Fruit fly (Drosophila melanogaster) whole organism, embryonic: ENCODE data around the gene Sox21a.
A peak's percentile ranks its signal among the peaks of the same experiment; 100 is the strongest.

Experiments used
- B-H2 ChIP-seq: fragments of 200-800 bp; sonication (Bioruptor generic); optimal IDR thresholded peaks from 2 replicates; lab custom pipeline; 2018; ENCODE audit warnings: missing biosample characterization, mild to moderate bottlenecking, missing genetic modification characterization
- Bteb2 ChIP-seq: fragments of 200-800 bp; sonication (Bioruptor generic); optimal IDR thresholded peaks from 2 replicates; lab custom pipeline; 2016; ENCODE audit warnings: missing biosample characterization, missing genetic modification characterization
- CG1024 ChIP-seq: fragments of 200-800 bp; sonication (Bioruptor generic); IDR thresholded peaks from 2 replicates; pipeline ENCODE4 v1.3.6; 2022; ENCODE audit warnings: missing biosample characterization, missing genetic modification characterization
- CG10321 ChIP-seq: fragments of 200-800 bp; sonication (Bioruptor generic); IDR thresholded peaks from 2 replicates; pipeline ENCODE4 v1.3.6; 2022; ENCODE audit warnings: missing biosample characterization, missing genetic modification characterization
- CG10565 ChIP-seq: fragments of 200-800 bp; sonication (Bioruptor generic); optimal IDR thresholded peaks from 3 replicates; lab custom pipeline; 2016; ENCODE audit warnings: missing biosample characterization, mild to moderate bottlenecking, missing genetic modification characterization
- CG12155 ChIP-seq: fragments of 200-800 bp; sonication (Bioruptor generic); optimal IDR thresholded peaks from 3 replicates; lab custom pipeline; 2016; ENCODE audit warnings: missing biosample characterization, missing genetic modification characterization
- CG14860 ChIP-seq: fragments of 200-800 bp; sonication (Bioruptor generic); IDR thresholded peaks from 3 replicates; pipeline ENCODE4 v1.3.6; 2022; ENCODE audit warnings: missing biosample characterization, missing genetic modification characterization; ENCODE audit not compliant: partially characterized antibody
- CG17186 ChIP-seq: fragments of 200-800 bp; sonication (Bioruptor generic); optimal IDR thresholded peaks from 3 replicates; lab custom pipeline; 2017; ENCODE audit warnings: missing biosample characterization, missing genetic modification reagents, missing genetic modification characterization
- CG17612 ChIP-seq: fragments of 200-800 bp; sonication (Bioruptor generic); IDR thresholded peaks from 2 replicates; pipeline ENCODE4 v1.3.6; 2022; ENCODE audit warnings: missing biosample characterization, missing genetic modification characterization
- CG18011 ChIP-seq: fragments of 200-800 bp; sonication (Bioruptor generic); optimal IDR thresholded peaks from 2 replicates; lab custom pipeline; 2017; ENCODE audit warnings: missing biosample characterization, missing genetic modification characterization, mild to moderate bottlenecking, moderate library complexity, missing genotype
- CG2129 ChIP-seq: fragments of 200-800 bp; sonication (Bioruptor generic); IDR thresholded peaks from 2 replicates; pipeline ENCODE4 v1.3.6; 2022; ENCODE audit warnings: missing biosample characterization, missing genetic modification characterization; ENCODE audit not compliant: partially characterized antibody
- CG33557 ChIP-seq: fragments of 200-800 bp; sonication (Bioruptor generic); optimal IDR thresholded peaks from 2 replicates; lab custom pipeline; 2019; ENCODE audit warnings: missing biosample characterization, mild to moderate bottlenecking, missing genetic modification characterization, moderate library complexity
- CG4617 ChIP-seq: fragments of 200-800 bp; sonication (Bioruptor generic); optimal IDR thresholded peaks from 3 replicates; lab custom pipeline; 2016; ENCODE audit warnings: missing biosample characterization, missing genetic modification characterization, borderline replicate concordance
- CG4854 ChIP-seq: fragments of 200-800 bp; sonication (Bioruptor generic); optimal IDR thresholded peaks from 2 replicates; lab custom pipeline; 2016; ENCODE audit warnings: missing biosample characterization, missing genetic modification characterization, inconsistent platforms
- CG6254 ChIP-seq: fragments of 200-800 bp; sonication (Bioruptor generic); optimal IDR thresholded peaks from 3 replicates; lab custom pipeline; 2017; ENCODE audit warnings: mild to moderate bottlenecking, missing biosample characterization, missing genetic modification reagents, missing genetic modification characterization
- CG7357 ChIP-seq: fragments of 200-800 bp; sonication (Bioruptor generic); IDR thresholded peaks from 3 replicates; pipeline ENCODE4 v1.3.6; 2022; ENCODE audit warnings: missing biosample characterization, missing genetic modification characterization
- CG7963 ChIP-seq: fragments of 200-800 bp; sonication (Bioruptor generic); IDR thresholded peaks from 3 replicates; pipeline ENCODE4 v1.3.6; 2022; ENCODE audit warnings: missing biosample characterization, missing genetic modification characterization; ENCODE audit not compliant: partially characterized antibody
- CHES-1-like ChIP-seq: fragments of 200-800 bp; sonication (Bioruptor generic); optimal IDR thresholded peaks from 2 replicates; lab custom pipeline; 2016; ENCODE audit warnings: missing biosample characterization, missing genetic modification characterization
- D19B ChIP-seq: fragments of 200-800 bp; sonication (Bioruptor generic); optimal IDR thresholded peaks from 2 replicates; lab custom pipeline; 2017; ENCODE audit warnings: missing biosample characterization, mild to moderate bottlenecking, missing genetic modification characterization
- Dfd ChIP-seq, 2 experiments: fragments of >200 bp; optimal IDR thresholded peaks; 2 replicates each; lab custom pipeline; 2017; ENCODE audit warnings: missing biosample characterization in 2 of 2, missing genetic modification characterization in 2 of 2
- Eip74EF ChIP-seq, 2 experiments: fragments of 200-800 bp in 1 of 2; fragments of >200 bp in 1 of 2; sonication (Bioruptor generic) in 1 of 2; optimal IDR thresholded peaks; 2 replicates each; lab custom pipeline; 2017 to 2019; ENCODE audit warnings: missing biosample characterization in 2 of 2, missing genetic modification characterization in 2 of 2, mild to moderate bottlenecking in 1 of 2, moderate library complexity in 1 of 2
- Ets97D ChIP-seq: fragments of 200-800 bp; sonication (Bioruptor generic); optimal IDR thresholded peaks from 3 replicates; lab custom pipeline; 2016; ENCODE audit warnings: missing biosample characterization, missing genetic modification characterization
- HLH4C ChIP-seq: fragments of 200-800 bp; sonication (Bioruptor generic); IDR thresholded peaks from 3 replicates; pipeline ENCODE4 v1.3.6; 2022; ENCODE audit warnings: missing biosample characterization, missing genetic modification characterization; ENCODE audit not compliant: partially characterized antibody
- HLHmδ ChIP-seq: fragments of 200-800 bp; sonication (Bioruptor generic); optimal IDR thresholded peaks from 2 replicates; lab custom pipeline; 2018; ENCODE audit warnings: missing biosample characterization, mild to moderate bottlenecking, missing genetic modification characterization, moderate library complexity
- Hmr ChIP-seq: fragments of 200-800 bp; sonication (Bioruptor generic); optimal IDR thresholded peaks from 3 replicates; lab custom pipeline; 2017; ENCODE audit warnings: mild to moderate bottlenecking, missing biosample characterization, missing genetic modification reagents, missing genetic modification characterization
- Mad ChIP-seq: fragments of 200-800 bp; sonication (Bioruptor generic); optimal IDR thresholded peaks from 2 replicates; lab custom pipeline; 2016; ENCODE audit warnings: missing biosample characterization, missing genetic modification characterization
- Max ChIP-seq: fragments of 200-800 bp; sonication (Bioruptor generic); optimal IDR thresholded peaks from 2 replicates; lab custom pipeline; 2016; ENCODE audit warnings: missing biosample characterization, mild to moderate bottlenecking, missing genetic modification characterization
- Neu2 ChIP-seq: fragments of 200-800 bp; sonication (Bioruptor generic); optimal IDR thresholded peaks from 3 replicates; lab custom pipeline; 2016; ENCODE audit warnings: missing biosample characterization, missing genetic modification characterization, borderline replicate concordance
- Nf-YC ChIP-seq: fragments of 200-800 bp; optimal IDR thresholded peaks from 3 replicates; lab custom pipeline; 2019; ENCODE audit warnings: missing biosample characterization, mild to moderate bottlenecking, missing genetic modification characterization, moderate library complexity
- Trl ChIP-seq, 3 experiments: fragments of >200 bp in 2 of 3; fragments of 200-800 bp in 1 of 3; sonication (Bioruptor generic) in 1 of 3; optimal IDR thresholded peaks; 2 replicates in 1 of 3; 3 replicates in 2 of 3; lab custom pipeline; 2016 to 2017; ENCODE audit warnings: missing biosample characterization in 1 of 3, missing genetic modification characterization in 1 of 3
- Vsx1 ChIP-seq: fragments of 200-800 bp; sonication (Bioruptor generic); optimal IDR thresholded peaks from 2 replicates; lab custom pipeline; 2017; ENCODE audit warnings: missing biosample characterization, mild to moderate bottlenecking, missing genetic modification characterization, missing genetic modification reagents
- al ChIP-seq: fragments of 200-800 bp; sonication (Bioruptor generic); IDR thresholded peaks from 2 replicates; pipeline ENCODE4 v1.3.6; 2022; ENCODE audit warnings: missing biosample characterization, missing genetic modification characterization
- aop ChIP-seq: fragments of 200-800 bp; sonication (Bioruptor generic); IDR thresholded peaks from 2 replicates; pipeline ENCODE4 v1.3.6; 2022; ENCODE audit warnings: missing biosample characterization, missing genetic modification characterization
- chm ChIP-seq: fragments of 200-800 bp; sonication (Bioruptor generic); IDR thresholded peaks from 2 replicates; pipeline ENCODE4 v1.3.6; 2022; ENCODE audit warnings: missing biosample characterization, missing genetic modification characterization
- croc ChIP-seq: fragments of 200-800 bp; sonication (Bioruptor generic); conservative IDR thresholded peaks from 3 replicates; pipeline ENCODE4 v1.3.6; 2022; ENCODE audit warnings: missing biosample characterization, missing genetic modification characterization
- crp ChIP-seq, 2 experiments: fragments of 200-800 bp; sonication (Bioruptor generic); optimal IDR thresholded peaks; 2 replicates in 1 of 2; 3 replicates in 1 of 2; lab custom pipeline; 2017; ENCODE audit warnings: missing biosample characterization in 2 of 2, missing genetic modification characterization in 2 of 2, mild to moderate bottlenecking in 1 of 2, moderate library complexity in 1 of 2
- dati ChIP-seq: fragments of 200-800 bp; sonication (Bioruptor generic); IDR thresholded peaks from 2 replicates; pipeline ENCODE4 v1.3.6; 2022; ENCODE audit warnings: missing biosample characterization, missing genetic modification characterization
- gce ChIP-seq: fragments of 200-800 bp; sonication (Bioruptor generic); IDR thresholded peaks from 3 replicates; pipeline ENCODE4 v1.3.6; 2022; ENCODE audit warnings: missing biosample characterization, missing genetic modification characterization
- hth ChIP-seq: fragments of >200 bp; optimal IDR thresholded peaks from 2 replicates; lab custom pipeline; 2017; ENCODE audit warnings: inconsistent platforms
- maf-S ChIP-seq: fragments of 200-800 bp; sonication (Bioruptor generic); optimal IDR thresholded peaks from 2 replicates; lab custom pipeline; 2016; ENCODE audit warnings: missing biosample characterization, missing genetic modification characterization
- pan ChIP-seq, 4 experiments: fragments of >200 bp in 3 of 4; fragments of 200-800 bp in 1 of 4; sonication (Bioruptor generic) in 1 of 4; optimal IDR thresholded peaks in 3 of 4; IDR thresholded peaks in 1 of 4; 2 replicates each; pipeline versions ENCODE4 v1.3.6 to Lab custom; 2017 to 2022; ENCODE audit warnings: missing biosample characterization in 2 of 4, missing genetic modification characterization in 2 of 4, mixed read lengths in 1 of 4
- pita ChIP-seq: fragments of 200-800 bp; sonication (Bioruptor generic); optimal IDR thresholded peaks from 2 replicates; lab custom pipeline; 2017; ENCODE audit warnings: missing biosample characterization, mild to moderate bottlenecking, missing genetic modification characterization
- pnt ChIP-seq: fragments of 200-800 bp; sonication (Bioruptor generic); optimal IDR thresholded peaks from 3 replicates; lab custom pipeline; 2016; ENCODE audit warnings: missing biosample characterization, missing genetic modification characterization
- seq ChIP-seq: fragments of 200-800 bp; sonication (Bioruptor generic); IDR thresholded peaks from 2 replicates; pipeline ENCODE4 v1.3.6; 2022; ENCODE audit warnings: missing biosample characterization, missing genetic modification characterization
- sqz ChIP-seq: fragments of 200-800 bp; sonication (Bioruptor generic); optimal IDR thresholded peaks from 3 replicates; lab custom pipeline; 2018; ENCODE audit warnings: missing biosample characterization, mild to moderate bottlenecking, missing genetic modification characterization
- trh ChIP-seq: fragments of 200-800 bp; sonication (Bioruptor generic); optimal IDR thresholded peaks from 2 replicates; lab custom pipeline; 2016; ENCODE audit warnings: missing biosample characterization, missing genetic modification characterization
- tup ChIP-seq: fragments of 200-800 bp; sonication (Bioruptor generic); optimal IDR thresholded peaks from 2 replicates; lab custom pipeline; 2016; ENCODE audit warnings: missing biosample characterization, mild to moderate bottlenecking, missing genetic modification characterization, moderate library complexity
- unc-4 ChIP-seq: fragments of 200-800 bp; sonication (Bioruptor generic); IDR thresholded peaks from 2 replicates; pipeline ENCODE4 v1.3.6; 2022; ENCODE audit warnings: missing biosample characterization, missing genetic modification characterization; ENCODE audit not compliant: partially characterized antibody

Gene Sox21a

DNA sequence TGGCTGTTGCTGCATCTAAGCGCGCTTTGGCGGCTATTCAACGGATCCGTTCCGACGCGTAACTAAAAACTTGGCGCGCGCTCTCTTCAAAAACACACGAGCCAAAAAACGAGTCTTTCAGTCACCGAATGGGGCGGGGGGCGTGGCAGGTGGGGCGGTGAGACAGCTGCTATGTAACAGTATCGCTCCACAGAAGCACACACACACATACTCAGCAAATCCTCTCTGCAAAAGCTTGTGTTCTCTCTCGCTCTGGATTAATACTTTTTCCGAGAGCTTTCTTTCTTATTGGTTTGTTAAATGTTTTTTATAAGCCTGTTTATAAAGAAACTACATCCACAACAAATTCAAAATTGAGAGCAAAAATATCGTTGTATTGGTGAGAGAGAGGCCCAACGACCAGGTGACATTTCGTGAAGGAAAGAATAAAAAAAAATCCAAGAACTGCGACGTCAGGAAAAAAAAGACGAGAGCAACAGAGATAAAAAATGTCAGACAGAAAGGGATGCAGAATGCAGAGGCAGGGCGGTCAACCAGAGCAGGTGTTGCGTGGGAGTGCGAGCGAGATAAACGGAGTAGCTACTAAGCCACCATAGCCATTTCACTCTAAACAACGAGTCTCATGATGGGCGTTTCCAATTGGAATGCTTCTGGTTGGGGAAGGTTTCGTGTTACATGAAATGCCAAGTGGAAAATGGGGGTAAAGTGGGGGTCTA is 23.5 kb upstream of the Sox21a start, which contains the start of gene Sox21b:
Gene Sox21b, minus strand, starts transcription at position 51 of the 716 bp plus-strand sequence.
- no peak for TF ChIP-seq CG10565
- TF ChIP-seq Neu2 (GFP tag; lab: Kevin White, UChicago) = no peak
- TF ChIP-seq D19B = no peak
- TF ChIP-seq CG2129 (GFP tag; lab: Robert Waterston, UW) = no peak
- no peak for TF ChIP-seq CHES-1-like (GFP tag; lab: Kevin White, UChicago)
- TF ChIP-seq CG17186 (GFP tag; lab: Kevin White, UChicago) = no peak
- TF ChIP-seq Max (GFP tag; lab: Kevin White, UChicago) = no peak
- TF ChIP-seq HLH4C (GFP tag; lab: Robert Waterston, UW) = no peak
- TF ChIP-seq maf-S (GFP tag; lab: Kevin White, UChicago) = no peak
- TF ChIP-seq CG7963 = no peak
- TF ChIP-seq CG4854 (GFP tag; lab: Kevin White, UChicago) = no peak
- no peak for TF ChIP-seq Eip74EF (GFP tag; optimal IDR thresholded peaks at IDR 0.05; lab: Kevin White, UChicago)
- peak; percentile 97 for TF ChIP-seq sqz (GFP tag; lab: Kevin White, UChicago)
- TF ChIP-seq pita = no peak
- TF ChIP-seq CG6254 (GFP tag; lab: Kevin White, UChicago) = no peak
- no peak for TF ChIP-seq CG14860 (GFP tag; lab: Robert Waterston, UW)
- no peak for TF ChIP-seq dati (GFP tag; lab: Robert Waterston, UW)
- no peak for TF ChIP-seq CG12155 (GFP tag; lab: Kevin White, UChicago)
- no peak for TF ChIP-seq Hmr (GFP tag; lab: Kevin White, UChicago)
- TF ChIP-seq aop = no peak
- no peak for TF ChIP-seq Bteb2 (GFP tag; lab: Kevin White, UChicago)
- TF ChIP-seq gce (GFP tag; lab: Robert Waterston, UW) = no peak
- TF ChIP-seq trh = no peak
- no peak for TF ChIP-seq Mad (GFP tag; lab: Kevin White, UChicago)
- TF ChIP-seq HLHmδ (GFP tag; lab: Kevin White, UChicago) = no peak
- peak; percentile 100 for TF ChIP-seq CG10321 (GFP tag; lab: Robert Waterston, UW)
- peak; percentile 36 to 66 for TF ChIP-seq Trl (optimal IDR thresholded peaks at IDR 0.05; lab: Kevin White, UChicago)
- no peak for TF ChIP-seq Trl (GFP tag; optimal IDR thresholded peaks at IDR 0.05; lab: Kevin White, UChicago)
- no peak for TF ChIP-seq pan (optimal IDR thresholded peaks at IDR 0.05; lab: Kevin White, UChicago)
- no peak for TF ChIP-seq pan (GFP tag; optimal IDR thresholded peaks at IDR 0.05 in 1 of 2, IDR thresholded peaks at IDR 0.05 in 1 of 2)
- TF ChIP-seq CG18011 = no peak
- no peak for TF ChIP-seq pnt
- TF ChIP-seq CG1024 = no peak
- no peak for TF ChIP-seq B-H2 (GFP tag; lab: Kevin White, UChicago)
- TF ChIP-seq Nf-YC (tag; lab: Kevin White, UChicago) = peak; percentile 99
- TF ChIP-seq Dfd (GFP tag; optimal IDR thresholded peaks at IDR 0.05; lab: Kevin White, UChicago) = no peak
- peak; percentile 38; the same call in 1 of the 2 replicates for TF ChIP-seq chm (GFP tag; lab: Robert Waterston, UW)
- TF ChIP-seq CG7357 = no peak
- TF ChIP-seq crp (GFP tag; optimal IDR thresholded peaks at IDR 0.05; lab: Kevin White, UChicago) = no peak
- no peak for TF ChIP-seq Ets97D (GFP tag; lab: Kevin White, UChicago)
- TF ChIP-seq CG17612 (GFP tag; lab: Robert Waterston, UW) = no peak
- no peak for TF ChIP-seq unc-4 (GFP tag; lab: Robert Waterston, UW)
- TF ChIP-seq tup = no peak
- TF ChIP-seq CG33557 (GFP tag; lab: Kevin White, UChicago) = no peak
- TF ChIP-seq seq (GFP tag; lab: Robert Waterston, UW) = peak; percentile 76; the same call in 1 of the 2 replicates
- no peak for TF ChIP-seq al
- TF ChIP-seq Vsx1 = no peak
- TF ChIP-seq hth (lab: Kevin White, UChicago) = no peak
- TF ChIP-seq croc (GFP tag; lab: Robert Waterston, UW) = no peak
- no peak for TF ChIP-seq CG4617 (GFP tag; lab: Kevin White, UChicago)
